Fruit fly (Drosophila melanogaster) whole organism, embryonic: ENCODE results near the gene Ras85D.
A peak's percentile ranks its signal among the peaks of the same experiment; 100 is the strongest.

ENCODE experiments used
- CG1233 ChIP-seq: fragments of 200-800 bp; sonication (Bioruptor generic); optimal IDR thresholded peaks from 4 replicates; lab custom pipeline; 2018; ENCODE audit warnings: missing biosample characterization, mild to moderate bottlenecking, missing genetic modification characterization
- CG12769 ChIP-seq: fragments of 200-800 bp; sonication (Bioruptor generic); optimal IDR thresholded peaks from 2 replicates; lab custom pipeline; 2019; ENCODE audit warnings: missing biosample characterization, mild to moderate bottlenecking, missing genetic modification characterization, moderate library complexity
- CG13894 ChIP-seq: fragments of 200-800 bp; sonication (Bioruptor generic); optimal IDR thresholded peaks from 3 replicates; lab custom pipeline; 2018; ENCODE audit warnings: missing biosample characterization, mild to moderate bottlenecking, missing genetic modification characterization, moderate library complexity
- CG1603 ChIP-seq: fragments of 200-800 bp; sonication (Bioruptor generic); optimal IDR thresholded peaks from 2 replicates; lab custom pipeline; 2019; ENCODE audit warnings: missing biosample characterization, mild to moderate bottlenecking, missing genetic modification characterization, moderate library complexity
- CG17186 ChIP-seq: fragments of 200-800 bp; sonication (Bioruptor generic); optimal IDR thresholded peaks from 3 replicates; lab custom pipeline; 2017; ENCODE audit warnings: missing biosample characterization, missing genetic modification reagents, missing genetic modification characterization
- CG17359 ChIP-seq: fragments of 200-800 bp; sonication (Bioruptor generic); optimal IDR thresholded peaks from 3 replicates; lab custom pipeline; 2018; ENCODE audit warnings: missing biosample characterization, mild to moderate bottlenecking, missing genetic modification characterization, moderate library complexity
- CG17385 ChIP-seq: fragments of 200-800 bp; sonication (Bioruptor generic); optimal IDR thresholded peaks from 3 replicates; lab custom pipeline; 2018; ENCODE audit warnings: missing biosample characterization, mild to moderate bottlenecking, missing genetic modification characterization
- CG17568 ChIP-seq: fragments of 200-800 bp; sonication (Bioruptor generic); optimal IDR thresholded peaks from 2 replicates; lab custom pipeline; 2018; ENCODE audit warnings: missing biosample characterization, mild to moderate bottlenecking, missing genetic modification characterization, moderate library complexity
- CG1792 ChIP-seq: fragments of 200-800 bp; sonication (Bioruptor generic); optimal IDR thresholded peaks from 2 replicates; lab custom pipeline; 2016; ENCODE audit warnings: missing biosample characterization, missing genetic modification characterization
- CG18476 ChIP-seq: fragments of 200-800 bp; sonication (Bioruptor generic); optimal IDR thresholded peaks from 2 replicates; lab custom pipeline; 2016; ENCODE audit warnings: missing biosample characterization, mild to moderate bottlenecking, missing genetic modification characterization
- CG33213 ChIP-seq: fragments of 200-800 bp; sonication (Bioruptor generic); optimal IDR thresholded peaks from 3 replicates; lab custom pipeline; 2016; ENCODE audit warnings: missing biosample characterization, missing genetic modification characterization
- CG4282 ChIP-seq: fragments of 200-800 bp; sonication (Bioruptor generic); optimal IDR thresholded peaks from 2 replicates; lab custom pipeline; 2016; ENCODE audit warnings: missing biosample characterization, missing genetic modification characterization
- CG4328 ChIP-seq: fragments of 200-800 bp; sonication (Bioruptor generic); optimal IDR thresholded peaks from 3 replicates; lab custom pipeline; 2017; ENCODE audit warnings: missing biosample characterization, missing genetic modification reagents, missing genetic modification characterization
- CG4617 ChIP-seq: fragments of 200-800 bp; sonication (Bioruptor generic); optimal IDR thresholded peaks from 3 replicates; lab custom pipeline; 2016; ENCODE audit warnings: missing biosample characterization, missing genetic modification characterization, borderline replicate concordance
- CG4730 ChIP-seq: fragments of 200-800 bp; sonication (Bioruptor generic); IDR thresholded peaks from 2 replicates; pipeline ENCODE4 v1.3.6; 2022; ENCODE audit warnings: missing biosample characterization, missing genetic modification characterization
- CG5180 ChIP-seq: fragments of 200-800 bp; sonication (Bioruptor generic); optimal IDR thresholded peaks from 3 replicates; lab custom pipeline; 2017; ENCODE audit warnings: missing biosample characterization, missing genetic modification characterization, mild to moderate bottlenecking, moderate library complexity, missing genetic modification reagents
- CG6254 ChIP-seq: fragments of 200-800 bp; sonication (Bioruptor generic); optimal IDR thresholded peaks from 3 replicates; lab custom pipeline; 2017; ENCODE audit warnings: mild to moderate bottlenecking, missing biosample characterization, missing genetic modification reagents, missing genetic modification characterization
- CG6654 ChIP-seq: fragments of 200-800 bp; sonication (Bioruptor generic); optimal IDR thresholded peaks from 2 replicates; lab custom pipeline; 2017; ENCODE audit warnings: missing biosample characterization, mild to moderate bottlenecking, missing genetic modification characterization
- CG6765 ChIP-seq: fragments of 200-800 bp; sonication (Bioruptor generic); optimal IDR thresholded peaks from 3 replicates; lab custom pipeline; 2017; ENCODE audit warnings: missing biosample characterization, mild to moderate bottlenecking, missing genetic modification characterization
- CG7271 ChIP-seq: fragments of 200-800 bp; sonication (Bioruptor generic); optimal IDR thresholded peaks from 2 replicates; lab custom pipeline; 2018; ENCODE audit warnings: missing biosample characterization, mild to moderate bottlenecking, missing genetic modification characterization, moderate library complexity
- CG7987 ChIP-seq: fragments of 200-800 bp; sonication (Bioruptor generic); optimal IDR thresholded peaks from 2 replicates; lab custom pipeline; 2018; ENCODE audit warnings: missing biosample characterization, mild to moderate bottlenecking, missing genetic modification characterization, moderate library complexity
- CG8924 ChIP-seq: fragments of 200-800 bp; optimal IDR thresholded peaks from 3 replicates; lab custom pipeline; 2019; ENCODE audit warnings: missing biosample characterization, mild to moderate bottlenecking, missing genetic modification characterization, moderate library complexity
- CHES-1-like ChIP-seq: fragments of 200-800 bp; sonication (Bioruptor generic); optimal IDR thresholded peaks from 2 replicates; lab custom pipeline; 2016; ENCODE audit warnings: missing biosample characterization, missing genetic modification characterization
- D ChIP-seq, 2 experiments: fragments of 200-800 bp in 1 of 2; fragments of >200 bp in 1 of 2; sonication (Bioruptor generic) in 1 of 2; optimal IDR thresholded peaks; 2 replicates in 1 of 2; 3 replicates in 1 of 2; lab custom pipeline; 2017; ENCODE audit warnings: mild to moderate bottlenecking in 1 of 2, missing biosample characterization in 1 of 2, missing genetic modification characterization in 1 of 2, missing genetic modification reagents in 1 of 2
- D19A ChIP-seq: fragments of 200-800 bp; optimal IDR thresholded peaks from 3 replicates; lab custom pipeline; 2019; ENCODE audit warnings: missing biosample characterization, mild to moderate bottlenecking, missing genetic modification characterization, moderate library complexity
- Dek ChIP-seq: fragments of 200-800 bp; sonication (Bioruptor generic); optimal IDR thresholded peaks from 3 replicates; lab custom pipeline; 2019; ENCODE audit warnings: missing biosample characterization, mild to moderate bottlenecking, missing genetic modification characterization, moderate library complexity
- ERR ChIP-seq: fragments of 200-800 bp; sonication (Bioruptor generic); optimal IDR thresholded peaks from 2 replicates; lab custom pipeline; 2016; ENCODE audit warnings: missing biosample characterization, missing genetic modification characterization
- Fer1 ChIP-seq: fragments of 200-800 bp; sonication (Bioruptor generic); optimal IDR thresholded peaks from 2 replicates; lab custom pipeline; 2017; ENCODE audit warnings: missing biosample characterization, mild to moderate bottlenecking, missing genetic modification characterization
- Fer3 ChIP-seq: fragments of 200-800 bp; sonication (Bioruptor generic); optimal IDR thresholded peaks from 2 replicates; lab custom pipeline; 2018; ENCODE audit warnings: missing biosample characterization, mild to moderate bottlenecking, missing genetic modification characterization, moderate library complexity
- Lhr ChIP-seq: fragments of 200-800 bp; sonication (Bioruptor generic); optimal IDR thresholded peaks from 3 replicates; lab custom pipeline; 2017; ENCODE audit warnings: mild to moderate bottlenecking, missing biosample characterization, missing genetic modification reagents, missing genetic modification characterization
- Meics ChIP-seq: fragments of 200-800 bp; sonication (Bioruptor generic); optimal IDR thresholded peaks from 2 replicates; lab custom pipeline; 2017; ENCODE audit warnings: missing biosample characterization, mild to moderate bottlenecking, missing genetic modification characterization
- Opbp ChIP-seq: fragments of 200-800 bp; sonication (Bioruptor generic); IDR thresholded peaks from 3 replicates; pipeline ENCODE4 v1.3.6; 2022; ENCODE audit warnings: missing biosample characterization, missing genetic modification characterization; ENCODE audit not compliant: partially characterized antibody
- btn ChIP-seq: fragments of 200-800 bp; sonication (Bioruptor generic); optimal IDR thresholded peaks from 2 replicates; lab custom pipeline; 2016; ENCODE audit warnings: missing biosample characterization, missing genetic modification characterization
- caup ChIP-seq: fragments of 200-800 bp; sonication (Bioruptor generic); optimal IDR thresholded peaks from 3 replicates; lab custom pipeline; 2017; ENCODE audit warnings: missing biosample characterization, mild to moderate bottlenecking, missing genetic modification characterization, moderate library complexity; ENCODE audit not compliant: severe bottlenecking
- cwo ChIP-seq: fragments of 200-800 bp; sonication (Bioruptor generic); optimal IDR thresholded peaks from 3 replicates; lab custom pipeline; 2017; ENCODE audit warnings: missing biosample characterization, missing genetic modification characterization, mild to moderate bottlenecking, moderate library complexity, missing genetic modification reagents
- disco-r ChIP-seq: fragments of 200-800 bp; sonication (Bioruptor generic); optimal IDR thresholded peaks from 2 replicates; lab custom pipeline; 2016; ENCODE audit warnings: missing biosample characterization, missing genetic modification characterization
- en ChIP-seq: fragments of 200-800 bp; sonication (Bioruptor generic); optimal IDR thresholded peaks from 2 replicates; lab custom pipeline; 2016; ENCODE audit warnings: missing biosample characterization, missing genetic modification characterization
- ham ChIP-seq: fragments of 200-800 bp; sonication (Bioruptor generic); IDR thresholded peaks from 2 replicates; pipeline ENCODE4 v1.3.6; 2022; ENCODE audit warnings: missing biosample characterization, missing genetic modification characterization
- kni ChIP-seq: fragments of 200-800 bp; sonication (Bioruptor generic); optimal IDR thresholded peaks from 3 replicates; lab custom pipeline; 2017; ENCODE audit warnings: mild to moderate bottlenecking, missing biosample characterization, missing genetic modification reagents, missing genetic modification characterization
- pfk ChIP-seq: fragments of 200-800 bp; sonication (Bioruptor generic); optimal IDR thresholded peaks from 2 replicates; lab custom pipeline; 2018; ENCODE audit warnings: missing biosample characterization, mild to moderate bottlenecking, missing genetic modification characterization, moderate library complexity
- pros ChIP-seq: fragments of 200-800 bp; sonication (Bioruptor generic); optimal IDR thresholded peaks from 3 replicates; lab custom pipeline; 2019; ENCODE audit warnings: missing biosample characterization, mild to moderate bottlenecking, missing genetic modification characterization, moderate library complexity
- repo ChIP-seq: fragments of 200-800 bp; sonication (Bioruptor generic); optimal IDR thresholded peaks from 2 replicates; lab custom pipeline; 2016; ENCODE audit warnings: missing biosample characterization, missing genetic modification characterization
- sd ChIP-seq: fragments of 200-800 bp; sonication (Bioruptor generic); optimal IDR thresholded peaks from 3 replicates; lab custom pipeline; 2018; ENCODE audit warnings: missing biosample characterization, mild to moderate bottlenecking, missing genetic modification characterization, moderate library complexity
- tin ChIP-seq: fragments of 200-800 bp; sonication (Bioruptor generic); optimal IDR thresholded peaks from 3 replicates; lab custom pipeline; 2016; ENCODE audit warnings: missing biosample characterization, missing genetic modification characterization
- tll ChIP-seq, 2 experiments: fragments of 200-800 bp in 1 of 2; fragments of >200 bp in 1 of 2; sonication (Bioruptor generic) in 1 of 2; optimal IDR thresholded peaks; 2 replicates each; lab custom pipeline; 2017 to 2019; ENCODE audit warnings: missing biosample characterization in 2 of 2, missing genetic modification characterization in 2 of 2, mild to moderate bottlenecking in 1 of 2, moderate library complexity in 1 of 2
- twi ChIP-seq: fragments of 200-800 bp; optimal IDR thresholded peaks from 2 replicates; lab custom pipeline; 2019; ENCODE audit warnings: missing biosample characterization, mild to moderate bottlenecking, missing genetic modification characterization, moderate library complexity
- wek ChIP-seq: fragments of 200-800 bp; sonication (Bioruptor generic); optimal IDR thresholded peaks from 3 replicates; lab custom pipeline; 2018; ENCODE audit warnings: missing biosample characterization, mild to moderate bottlenecking, missing genetic modification characterization, moderate library complexity

Ras85D gene

DNA sequence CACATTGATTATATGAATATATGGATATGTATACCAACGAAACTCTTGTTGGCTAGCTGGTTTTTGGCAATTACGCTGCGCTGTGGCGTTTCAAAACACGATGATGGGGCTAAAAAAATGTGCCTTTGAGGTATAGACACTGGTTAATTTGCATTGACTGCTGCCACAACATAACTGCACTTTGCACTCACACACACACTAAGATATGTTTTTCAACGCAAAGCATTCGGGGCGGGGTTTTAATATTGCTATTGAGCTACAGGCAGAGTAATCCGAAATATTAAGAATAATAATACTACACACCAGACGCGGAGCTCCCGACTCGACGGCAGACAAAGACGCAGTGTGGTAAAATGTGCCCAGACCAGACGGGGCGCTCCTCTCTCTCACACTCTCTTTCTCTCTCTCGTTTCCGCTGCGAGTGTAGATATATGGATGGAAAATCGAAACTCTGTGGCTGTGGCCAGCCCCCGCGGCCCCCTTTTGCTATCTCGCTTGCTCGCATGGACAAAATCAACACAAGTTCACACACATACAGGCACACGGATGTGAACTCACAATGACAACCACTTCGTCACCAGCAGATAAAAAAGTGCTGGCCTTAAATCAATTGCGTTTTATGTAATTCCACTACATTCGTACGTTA, 38.3 kb upstream of the Ras85D start (continued):
- peak; percentile 5 for TF ChIP-seq CG1792 (GFP tag; lab: Kevin White, UChicago)
- TF ChIP-seq CG8924 (tag; lab: Kevin White, UChicago): peak; percentile 53
- TF ChIP-seq ham (GFP tag; lab: Robert Waterston, UW): no peak
- peak; percentile 15 for TF ChIP-seq tin
- peak; percentile 0 for TF ChIP-seq D19A
- TF ChIP-seq tll (GFP tag; optimal IDR thresholded peaks at IDR 0.05; lab: Kevin White, UChicago): no peak
- peak; percentile 23 for TF ChIP-seq CG33213 (GFP tag; lab: Kevin White, UChicago)
- peak; percentile 80 for TF ChIP-seq CG12769 (tag; lab: Kevin White, UChicago)
- TF ChIP-seq CG13894 (tag; lab: Kevin White, UChicago): peak; percentile 66
- no peak for TF ChIP-seq CG7271 (tag; lab: Kevin White, UChicago)
- peak; percentile 82 for TF ChIP-seq Fer1 (GFP tag; lab: Kevin White, UChicago)
- peak; percentile 63 for TF ChIP-seq pfk
- peak; percentile 48 for TF ChIP-seq CG1603 (tag; lab: Kevin White, UChicago)
- peak; percentile 22 for TF ChIP-seq CG18476 (GFP tag; lab: Kevin White, UChicago)
- TF ChIP-seq pros (GFP tag; lab: Kevin White, UChicago): peak; percentile 45
- peak; percentile 59 for TF ChIP-seq CG5180 (GFP tag; lab: Kevin White, UChicago)
- no peak for TF ChIP-seq twi (tag; lab: Kevin White, UChicago)
- TF ChIP-seq CG4617 (GFP tag; lab: Kevin White, UChicago): peak; percentile 3
- peak; percentile 69 for TF ChIP-seq ERR (GFP tag; lab: Kevin White, UChicago)
- no peak for TF ChIP-seq Opbp (GFP tag; lab: Robert Waterston, UW)
- no peak for TF ChIP-seq btn (GFP tag; lab: Kevin White, UChicago)
- peak; percentile 87 for TF ChIP-seq caup (GFP tag; lab: Kevin White, UChicago)
- TF ChIP-seq cwo (GFP tag; lab: Kevin White, UChicago): peak; percentile 13
- TF ChIP-seq CG4328: peak; percentile 56
- peak; percentile 73 for TF ChIP-seq wek
- TF ChIP-seq CG6254: peak; percentile 52
- TF ChIP-seq CG7987 (GFP tag; lab: Kevin White, UChicago): peak; percentile 81
- TF ChIP-seq Fer3 (tag; lab: Kevin White, UChicago): peak; percentile 21
- peak; percentile 32 for TF ChIP-seq disco-r
- peak; percentile 82 for TF ChIP-seq CG6765 (GFP tag; lab: Kevin White, UChicago)
- no peak for TF ChIP-seq Lhr
- peak; percentile 18 for TF ChIP-seq CG4282
- peak; percentile 59 for TF ChIP-seq D (optimal IDR thresholded peaks at IDR 0.05; lab: Kevin White, UChicago)
- peak; percentile 8 for TF ChIP-seq D (GFP tag; optimal IDR thresholded peaks at IDR 0.05; lab: Kevin White, UChicago)
- TF ChIP-seq CG6654 (GFP tag; lab: Kevin White, UChicago): peak; percentile 5
- no peak for TF ChIP-seq CG17568 (GFP tag; lab: Kevin White, UChicago)
- no peak for TF ChIP-seq Dek (tag; lab: Kevin White, UChicago)
- peak; percentile 32 for TF ChIP-seq CG17385 (GFP tag; lab: Kevin White, UChicago)
- peak; percentile 26 for TF ChIP-seq CG17186
- peak; percentile 54 for TF ChIP-seq CG1233 (GFP tag; lab: Kevin White, UChicago)
- peak; percentile 64 for TF ChIP-seq Meics
- peak; percentile 9 for TF ChIP-seq repo (GFP tag; lab: Kevin White, UChicago)
- TF ChIP-seq CG17359 (tag; lab: Kevin White, UChicago): peak; percentile 41
- peak; percentile 51 for TF ChIP-seq sd (tag; lab: Kevin White, UChicago)
- peak; percentile 79 for TF ChIP-seq kni (GFP tag; lab: Kevin White, UChicago)
- TF ChIP-seq en (GFP tag; lab: Kevin White, UChicago): peak; percentile 27
- no peak for TF ChIP-seq CG4730
- TF ChIP-seq CHES-1-like: peak; percentile 60
